Worm (Caenorhabditis elegans): ENCODE results near the gene srsx-36.
A peak's percentile ranks its signal among the peaks of the same experiment; 100 is the strongest.

DNA sequence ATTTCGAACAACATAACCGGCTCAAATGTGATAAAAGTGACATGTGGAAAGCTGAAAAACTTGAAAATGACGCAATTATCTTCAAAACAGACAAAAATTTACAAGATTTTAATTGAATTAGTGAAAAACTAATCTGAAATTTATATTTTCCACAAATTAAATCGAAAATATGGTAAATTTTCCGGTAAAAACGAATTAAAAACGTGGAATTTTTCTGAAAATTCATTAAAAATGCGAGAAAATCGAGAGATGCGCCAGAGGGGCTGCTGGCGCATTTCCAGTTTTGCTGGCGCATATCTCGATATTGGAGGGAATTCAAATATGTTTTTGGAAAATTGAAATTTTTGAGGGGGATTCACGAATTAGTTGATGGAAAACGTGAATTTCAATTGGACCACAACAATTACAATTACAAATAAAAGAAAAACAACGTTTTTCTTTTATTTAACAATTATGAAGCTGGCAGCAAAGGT is 43.3 kb downstream of the srsx-36 start, which contains the start of the genes haf-3 and F57A10.2:
- TF ChIP-seq dao-5 (tag; optimal IDR thresholded peaks at IDR 0.05) (no peak), W03F9.2 (tag; optimal IDR thresholded peaks at IDR 0.05) (peak; percentile 95), him-1 (tag; optimal IDR thresholded peaks at IDR 0.05) (peak; percentile 47)
